Worm (Caenorhabditis elegans): ENCODE results near the gene cand-1.

ce11 chrV:16857977-16858479, 55.4 kb downstream of the cand-1 start, which contains the start of the genes clec-31 and clec-22:
- TF ChIP-seq snpc-4 (tag; optimal IDR thresholded peaks at IDR 0.05) = no peak
- TF ChIP-seq Y55F3AM.14 (GFP tag; optimal IDR thresholded peaks at IDR 0.05) = no peak
- no peak for TF ChIP-seq lin-11 (tag; optimal IDR thresholded peaks at IDR 0.05)
- no peak for TF ChIP-seq skn-1 (tag; optimal IDR thresholded peaks at IDR 0.05)
- TF ChIP-seq unc-62 (GFP tag; optimal IDR thresholded peaks at IDR 0.05) = no peak
- no peak for TF ChIP-seq lsy-2 (tag; optimal IDR thresholded peaks at IDR 0.05)
- TF ChIP-seq R02D3.7 (tag; optimal IDR thresholded peaks at IDR 0.05) = no peak
- no peak for TF ChIP-seq alr-1 (tag; optimal IDR thresholded peaks at IDR 0.05)
- no peak for TF ChIP-seq lin-13 (GFP tag; optimal IDR thresholded peaks at IDR 0.05)
- no peak for TF ChIP-seq ama-1 (optimal IDR thresholded peaks at IDR 0.05)
